Worm (Caenorhabditis elegans) whole organism, L4 larva: ENCODE data around the gene Y38A10A.2.
A peak's percentile ranks its signal among the peaks of the same experiment; 100 is the strongest.

Experiments used
- F26F4.8 ChIP-seq: fragments of 200-800 bp; sonication (Bioruptor generic); conservative IDR thresholded peaks from 2 replicates; pipeline ENCODE4 v1.3.6; 2022; ENCODE audit warnings: missing genetic modification characterization, missing compliant biosample characterization
- T26A8.4 ChIP-seq: fragments of 200-800 bp; sonication (Bioruptor generic); IDR thresholded peaks from 2 replicates; pipeline ENCODE4 v1.3.6; 2022; ENCODE audit warnings: missing genetic modification characterization, missing compliant biosample characterization
- Y5F2A.4 ChIP-seq: fragments of 200-800 bp; sonication (Bioruptor generic); optimal IDR thresholded peaks from 2 replicates; lab custom pipeline; 2018; ENCODE audit warnings: mild to moderate bottlenecking, missing genetic modification characterization, missing compliant biosample characterization
- ZK337.2 ChIP-seq: fragments of 200-800 bp; sonication (Bioruptor generic); IDR thresholded peaks from 2 replicates; pipeline ENCODE4 v1.3.6; 2022; ENCODE audit warnings: missing genetic modification reagents, missing genetic modification characterization, missing compliant biosample characterization
- ZK546.5 ChIP-seq, 2 experiments: sonication (generic microtip); optimal IDR thresholded peaks; 2 replicates each; lab custom pipeline; 2017; ENCODE audit warnings: missing biosample characterization in 2 of 2, missing genetic modification characterization in 2 of 2
- aly-2 ChIP-seq: sonication (generic microtip); optimal IDR thresholded peaks from 2 replicates; lab custom pipeline; 2018; ENCODE audit warnings: missing biosample characterization, missing genetic modification characterization
- ama-1 ChIP-seq: fragments of 150-350 bp; optimal IDR thresholded peaks from 2 replicates; lab custom pipeline; 2014; ENCODE audit warnings: inconsistent platforms, mixed read lengths
- ceh-32 ChIP-seq: sonication (generic microtip); optimal IDR thresholded peaks from 2 replicates; lab custom pipeline; 2016; ENCODE audit warnings: mild to moderate bottlenecking, missing genetic modification characterization, missing compliant biosample characterization; ENCODE audit not compliant: poor library complexity
- ceh-82 ChIP-seq: sonication (generic microtip); optimal IDR thresholded peaks from 2 replicates; lab custom pipeline; 2017; ENCODE audit warnings: missing biosample characterization, missing genetic modification characterization
- ces-1 ChIP-seq: fragments of 150-350 bp; sonication (generic microtip); optimal IDR thresholded peaks from 4 replicates; lab custom pipeline; 2014; ENCODE audit warnings: missing biosample characterization, missing genetic modification reagents, missing genetic modification characterization
- daf-8 ChIP-seq: fragments of 200-800 bp; sonication (Bioruptor generic); IDR thresholded peaks from 2 replicates; pipeline ENCODE4 v1.3.6; 2022; ENCODE audit warnings: missing genetic modification characterization, missing compliant biosample characterization
- dmd-8 ChIP-seq: fragments of 200-800 bp; sonication (Bioruptor generic); IDR thresholded peaks from 2 replicates; pipeline ENCODE4 v1.3.6; 2022; ENCODE audit warnings: missing genetic modification characterization, missing compliant biosample characterization
- duxl-1 ChIP-seq: sonication (generic microtip); optimal IDR thresholded peaks from 2 replicates; lab custom pipeline; 2016; ENCODE audit warnings: mild to moderate bottlenecking, missing genetic modification characterization, moderate library complexity, missing compliant biosample characterization; ENCODE audit not compliant: poor library complexity
- dve-1 ChIP-seq: sonication (generic microtip); optimal IDR thresholded peaks from 2 replicates; lab custom pipeline; 2017; ENCODE audit warnings: antibody characterized with exemption, mild to moderate bottlenecking, missing genetic modification characterization, missing compliant biosample characterization; ENCODE audit not compliant: insufficient read depth
- egl-27 ChIP-seq: sonication (generic microtip); optimal IDR thresholded peaks from 3 replicates; lab custom pipeline; 2017; ENCODE audit warnings: missing biosample characterization, missing genetic modification reagents, missing genetic modification characterization
- gei-8 ChIP-seq: fragments of 200-800 bp; sonication (Bioruptor generic); optimal IDR thresholded peaks from 2 replicates; lab custom pipeline; 2018; ENCODE audit warnings: mild to moderate bottlenecking, missing genetic modification characterization, missing compliant biosample characterization
- hif-1 ChIP-seq, 2 experiments: sonication (generic microtip); optimal IDR thresholded peaks; 2 replicates each; lab custom pipeline; 2016 to 2017; ENCODE audit warnings: missing compliant biosample characterization in 2 of 2, missing genetic modification characterization in 2 of 2, missing genetic modification reagents in 2 of 2, missing genotype in 2 of 2, mild to moderate bottlenecking in 1 of 2
- hlh-11 ChIP-seq: fragments of 200-800 bp; sonication (Bioruptor generic); optimal IDR thresholded peaks from 2 replicates; lab custom pipeline; 2018; ENCODE audit warnings: mild to moderate bottlenecking, missing genetic modification characterization, missing compliant biosample characterization
- hmg-1.1 ChIP-seq: fragments of 200-800 bp; sonication (Bioruptor generic); IDR thresholded peaks from 2 replicates; pipeline ENCODE4 v1.3.6; 2022; ENCODE audit warnings: missing genetic modification reagents, missing genetic modification characterization, missing compliant biosample characterization
- jun-1 ChIP-seq: fragments of 150-350 bp; optimal IDR thresholded peaks from 2 replicates; lab custom pipeline; 2014; ENCODE audit warnings: missing biosample characterization, missing genetic modification reagents, missing genetic modification characterization
- lim-7 ChIP-seq: fragments of 200-800 bp; sonication (Bioruptor generic); IDR thresholded peaks from 2 replicates; pipeline ENCODE4 v1.3.6; 2022; ENCODE audit warnings: missing genetic modification characterization, missing compliant biosample characterization
- lin-13 ChIP-seq: fragments of 150-350 bp; optimal IDR thresholded peaks from 2 replicates; lab custom pipeline; 2014; ENCODE audit warnings: missing biosample characterization, missing genetic modification reagents, missing genetic modification characterization
- lin-38 ChIP-seq: fragments of 200-800 bp; sonication (Bioruptor generic); IDR thresholded peaks from 2 replicates; pipeline ENCODE4 v1.3.6; 2022; ENCODE audit warnings: missing genetic modification reagents, missing genetic modification characterization, missing compliant biosample characterization
- lir-3 ChIP-seq: sonication (generic microtip); optimal IDR thresholded peaks from 2 replicates; lab custom pipeline; 2016; ENCODE audit warnings: mild to moderate bottlenecking, missing genetic modification characterization, missing compliant biosample characterization
- madf-9 ChIP-seq: fragments of 200-800 bp; sonication (Bioruptor generic); conservative IDR thresholded peaks from 2 replicates; pipeline ENCODE4 v1.3.6; 2022; ENCODE audit warnings: missing genetic modification reagents, missing genetic modification characterization, missing compliant biosample characterization
- mdl-1 ChIP-seq, 2 experiments: fragments of 150-350 bp in 1 of 2; sonication (generic microtip) in 1 of 2; optimal IDR thresholded peaks; 2 replicates each; lab custom pipeline; 2014 to 2017; ENCODE audit warnings: missing biosample characterization in 2 of 2, missing genetic modification characterization in 2 of 2
- mep-1 ChIP-seq: fragments of 150-350 bp; sonication (generic microtip); optimal IDR thresholded peaks from 3 replicates; lab custom pipeline; 2014; ENCODE audit warnings: missing biosample characterization, missing genetic modification characterization
- mes-2 ChIP-seq: sonication (generic microtip); optimal IDR thresholded peaks from 2 replicates; lab custom pipeline; 2016; ENCODE audit warnings: missing genotype, mild to moderate bottlenecking, missing genetic modification characterization, missing compliant biosample characterization; ENCODE audit not compliant: poor library complexity, severe bottlenecking
- mxl-3 ChIP-seq: fragments of 200-800 bp; sonication (Bioruptor generic); optimal IDR thresholded peaks from 2 replicates; lab custom pipeline; 2018; ENCODE audit warnings: mild to moderate bottlenecking, missing genetic modification characterization, missing compliant biosample characterization
- nhr-102 ChIP-seq: sonication (generic microtip); optimal IDR thresholded peaks from 2 replicates; lab custom pipeline; 2016; ENCODE audit warnings: mild to moderate bottlenecking, missing genetic modification characterization, moderate library complexity, missing compliant biosample characterization
- nhr-11 ChIP-seq: fragments of 150-350 bp; optimal IDR thresholded peaks from 2 replicates; lab custom pipeline; 2014; ENCODE audit warnings: missing biosample characterization, missing genetic modification characterization
- nhr-111 ChIP-seq: fragments of 200-800 bp; sonication (Bioruptor generic); optimal IDR thresholded peaks from 2 replicates; lab custom pipeline; 2018; ENCODE audit warnings: mild to moderate bottlenecking, missing genetic modification characterization, missing compliant biosample characterization
- nhr-25 ChIP-seq: sonication (generic microtip); optimal IDR thresholded peaks from 2 replicates; lab custom pipeline; 2017; ENCODE audit warnings: missing genetic modification characterization, mild to moderate bottlenecking, missing compliant biosample characterization, antibody characterized with exemption, moderate library complexity, borderline replicate concordance; ENCODE audit not compliant: insufficient read depth
- nhr-28 ChIP-seq: fragments of 150-350 bp; optimal IDR thresholded peaks from 2 replicates; lab custom pipeline; 2014; ENCODE audit warnings: missing biosample characterization, missing genetic modification characterization
- nhr-6 ChIP-seq: fragments of 150-350 bp; optimal IDR thresholded peaks from 2 replicates; lab custom pipeline; 2014; ENCODE audit warnings: missing biosample characterization, missing genetic modification characterization
- nhr-76 ChIP-seq: fragments of 150-350 bp; optimal IDR thresholded peaks from 2 replicates; lab custom pipeline; 2014; ENCODE audit warnings: missing biosample characterization, missing genetic modification characterization
- pha-4 ChIP-seq, 2 experiments: fragments of 150-350 bp in 1 of 2; fragments of 200-800 bp in 1 of 2; sonication (Bioruptor generic) in 1 of 2; IDR thresholded peaks in 1 of 2; optimal IDR thresholded peaks in 1 of 2; 2 replicates each; pipeline versions ENCODE4 v1.3.6 to Lab custom; 2014 to 2022; ENCODE audit warnings: missing genetic modification characterization in 2 of 2, missing genetic modification reagents in 2 of 2, missing biosample characterization in 1 of 2, missing compliant biosample characterization in 1 of 2
- pqm-1 ChIP-seq: sonication (generic microtip); optimal IDR thresholded peaks from 2 replicates; lab custom pipeline; 2017; ENCODE audit warnings: missing biosample characterization, missing genetic modification characterization
- saeg-2 ChIP-seq: fragments of 200-800 bp; sonication (Bioruptor generic); IDR thresholded peaks from 2 replicates; pipeline ENCODE4 v1.3.6; 2022; ENCODE audit warnings: missing genetic modification reagents, missing genetic modification characterization, missing compliant biosample characterization
- sdz-12 ChIP-seq: fragments of 200-800 bp; sonication (Bioruptor generic); optimal IDR thresholded peaks from 2 replicates; lab custom pipeline; 2018; ENCODE audit warnings: mild to moderate bottlenecking, missing genetic modification characterization, missing compliant biosample characterization
- set-16 ChIP-seq: fragments of 200-800 bp; sonication (Bioruptor generic); IDR thresholded peaks from 2 replicates; pipeline ENCODE4 v1.3.6; 2022; ENCODE audit warnings: missing genetic modification reagents, missing genetic modification characterization, missing compliant biosample characterization
- snpc-1.2 ChIP-seq: fragments of 200-800 bp; sonication (Bioruptor generic); IDR thresholded peaks from 2 replicates; pipeline ENCODE4 v1.3.6; 2022; ENCODE audit warnings: missing genetic modification reagents, missing genetic modification characterization, missing compliant biosample characterization
- spr-3 ChIP-seq: fragments of 200-800 bp; sonication (Bioruptor generic); optimal IDR thresholded peaks from 2 replicates; lab custom pipeline; 2018; ENCODE audit warnings: mild to moderate bottlenecking, missing genetic modification characterization, missing compliant biosample characterization
- tag-97 ChIP-seq: fragments of 200-800 bp; sonication (Bioruptor generic); IDR thresholded peaks from 2 replicates; pipeline ENCODE4 v1.3.6; 2022; ENCODE audit warnings: missing genetic modification characterization, missing compliant biosample characterization
- tra-1 ChIP-seq: fragments of 200-800 bp; sonication (Bioruptor generic); IDR thresholded peaks from 2 replicates; pipeline ENCODE4 v1.3.6; 2022; ENCODE audit warnings: missing genetic modification reagents, missing genetic modification characterization, missing compliant biosample characterization
- unc-39 ChIP-seq: sonication (generic microtip); optimal IDR thresholded peaks from 2 replicates; lab custom pipeline; 2017; ENCODE audit warnings: missing biosample characterization, missing genetic modification characterization
- unc-62 ChIP-seq, 3 experiments: fragments of 150-350 bp in 1 of 3; sonication (generic microtip); optimal IDR thresholded peaks in 2 of 3; peaks in 1 of 3; 1 replicate in 1 of 3; 2 replicates in 2 of 3; lab custom pipeline; 2014 to 2017; ENCODE audit warnings: missing biosample characterization in 3 of 3, missing genetic modification characterization in 3 of 3, missing genetic modification reagents in 3 of 3, missing genotype in 1 of 3
- zag-1 ChIP-seq: fragments of 150-350 bp; optimal IDR thresholded peaks from 2 replicates; lab custom pipeline; 2014; ENCODE audit warnings: missing biosample characterization, missing genetic modification characterization
- zfp-3 ChIP-seq: fragments of 200-800 bp; sonication (Bioruptor generic); conservative IDR thresholded peaks from 2 replicates; pipeline ENCODE4 v1.3.6; 2022; ENCODE audit warnings: missing genetic modification reagents, missing genetic modification characterization, missing compliant biosample characterization
- ztf-7 ChIP-seq: fragments of 150-350 bp; optimal IDR thresholded peaks from 2 replicates; lab custom pipeline; 2014; ENCODE audit warnings: missing biosample characterization, missing genetic modification characterization

Gene Y38A10A.2

DNA sequence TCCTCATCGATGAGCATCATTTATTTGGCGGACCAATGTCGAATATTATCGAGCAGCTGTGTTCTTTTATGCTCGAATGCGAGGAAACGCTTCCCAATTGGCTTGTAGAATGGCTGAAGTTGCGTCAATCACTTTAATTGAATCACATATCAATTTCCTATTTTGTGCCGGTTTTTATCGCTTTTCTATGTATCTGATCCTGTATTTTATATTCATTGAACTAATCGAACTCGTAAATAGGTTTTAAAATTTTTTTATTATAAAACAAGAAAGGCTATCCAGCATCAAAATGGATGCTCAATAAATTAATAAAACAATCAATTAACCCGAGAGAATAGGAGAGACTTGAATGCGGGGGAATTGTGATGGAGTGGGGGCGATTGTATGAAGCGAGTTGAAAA, 35.5 kb upstream of the Y38A10A.2 start (continued):
- TF ChIP-seq ztf-7 (no peak), zfp-3 (peak; percentile 51), F26F4.8 (GFP tag; lab: Robert Waterston, UW) (no peak), gei-8 (GFP tag; lab: Kevin White, UChicago) (no peak), pha-4 (GFP tag; IDR thresholded peaks at IDR 0.05; lab: Robert Waterston, UW) (peak; percentile 43; the same call in 1 of the 2 replicates), pha-4 (tag; optimal IDR thresholded peaks at IDR 0.05; lab: Kevin White, UChicago) (no peak), dmd-8 (GFP tag; lab: Robert Waterston, UW) (no peak), aly-2 (no peak), ama-1 (no peak), spr-3 (no peak), snpc-1.2 (GFP tag; lab: Robert Waterston, UW) (0 out of 2 replicates have a peak, but pooled peaks have one; percentile 10), Y5F2A.4 (GFP tag; lab: Kevin White, UChicago) (no peak), unc-39 (tag; lab: Kevin White, UChicago) (no peak), tra-1 (GFP tag; lab: Robert Waterston, UW) (0 out of 2 replicates have a peak, but pooled peaks have one; percentile 13), lin-13 (GFP tag; lab: Kevin White, UChicago) (peak; percentile 24), daf-8 (GFP tag; lab: Robert Waterston, UW) (no peak), tag-97 (GFP tag; lab: Robert Waterston, UW) (no peak), zag-1 (tag; lab: Kevin White, UChicago) (no peak), mdl-1 (tag; optimal IDR thresholded peaks at IDR 0.05; lab: Kevin White, UChicago) (no peak), mes-2 (no peak), hif-1 (tag; optimal IDR thresholded peaks at IDR 0.05; lab: Kevin White, UChicago) (no peak), mep-1 (tag; lab: Kevin White, UChicago) (peak; percentile 66), jun-1 (tag; lab: Kevin White, UChicago) (no peak), madf-9 (GFP tag; lab: Robert Waterston, UW) (no peak), ZK337.2 (no peak), ces-1 (GFP tag; lab: Kevin White, UChicago) (no peak), unc-62 (GFP tag; optimal IDR thresholded peaks at IDR 0.05 in 1 of 2; lab: Kevin White, UChicago) (peak in 1 of 2 experiments; percentile 84), unc-62 (tag; optimal IDR thresholded peaks at IDR 0.05; lab: Kevin White, UChicago) (no peak), sdz-12 (GFP tag; lab: Kevin White, UChicago) (no peak), lin-38 (GFP tag; lab: Robert Waterston, UW) (peak; percentile 39), nhr-76 (tag; lab: Kevin White, UChicago) (no peak), ceh-32 (tag; lab: Kevin White, UChicago) (no peak), nhr-102 (peak; percentile 55), dve-1 (tag; lab: Kevin White, UChicago) (peak; percentile 36), lir-3 (no peak), saeg-2 (GFP tag; lab: Robert Waterston, UW) (no peak), hmg-1.1 (no peak), duxl-1 (peak; percentile 44), hlh-11 (tag; lab: Kevin White, UChicago) (peak; percentile 6), mxl-3 (GFP tag; lab: Kevin White, UChicago) (no peak), nhr-111 (GFP tag; lab: Kevin White, UChicago) (no peak), ZK546.5 (tag; optimal IDR thresholded peaks at IDR 0.05; lab: Kevin White, UChicago) (no peak), pqm-1 (tag; lab: Kevin White, UChicago) (peak; percentile 10), T26A8.4 (GFP tag; lab: Robert Waterston, UW) (peak; percentile 52; the same call in 1 of the 2 replicates), ceh-82 (tag; lab: Kevin White, UChicago) (no peak), nhr-28 (tag; lab: Kevin White, UChicago) (no peak), nhr-6 (tag; lab: Kevin White, UChicago) (no peak), nhr-11 (tag; lab: Kevin White, UChicago) (no peak), nhr-25 (tag; lab: Kevin White, UChicago) (no peak), set-16 (no peak), lim-7 (no peak), egl-27 (tag; lab: Kevin White, UChicago) (no peak)
